Worm (Caenorhabditis elegans) whole organism, L3 larva: ENCODE measurements around the gene srh-85.
"Not testable (repeated sequence)": the region's sequence is repeated elsewhere in the genome, so short reads cannot be mapped to it uniquely, and the experiment has no call there.

Source experiments
- ZK546.5 ChIP-seq: sonication (generic microtip); optimal IDR thresholded peaks from 2 replicates; lab custom pipeline; 2017; ENCODE audit warnings: missing biosample characterization, missing genetic modification characterization
- ama-1 ChIP-seq: fragments of 150-350 bp; optimal IDR thresholded peaks from 2 replicates; lab custom pipeline; 2018
- ceh-28 ChIP-seq: fragments of 150-350 bp; optimal IDR thresholded peaks from 2 replicates; lab custom pipeline; 2014; ENCODE audit warnings: missing biosample characterization, missing genetic modification reagents, missing genetic modification characterization
- ceh-82 ChIP-seq: fragments of 150-350 bp; optimal IDR thresholded peaks from 2 replicates; lab custom pipeline; 2014; ENCODE audit warnings: missing biosample characterization, missing genetic modification characterization
- ceh-9 ChIP-seq: sonication (generic microtip); optimal IDR thresholded peaks from 2 replicates; lab custom pipeline; 2018; ENCODE audit warnings: missing biosample characterization, missing genetic modification characterization
- daf-12 ChIP-seq: fragments of 150-350 bp; optimal IDR thresholded peaks from 2 replicates; lab custom pipeline; 2014; ENCODE audit warnings: missing biosample characterization, missing genetic modification reagents, missing genetic modification characterization
- egl-5 ChIP-seq: fragments of 150-350 bp; optimal IDR thresholded peaks from 2 replicates; lab custom pipeline; 2017; ENCODE audit warnings: missing biosample characterization, missing genetic modification reagents, missing genetic modification characterization, inconsistent platforms
- elt-1 ChIP-seq: fragments of 150-350 bp; optimal IDR thresholded peaks from 2 replicates; lab custom pipeline; 2014; ENCODE audit warnings: missing biosample characterization, missing genetic modification characterization
- elt-2 ChIP-seq: sonication (generic microtip); optimal IDR thresholded peaks from 2 replicates; lab custom pipeline; 2016; ENCODE audit warnings: missing genetic modification reagents, mild to moderate bottlenecking, missing genetic modification characterization, missing compliant biosample characterization
- elt-3 ChIP-seq, 3 experiments: fragments of 150-350 bp in 1 of 3; sonication (generic microtip) in 2 of 3; optimal IDR thresholded peaks; 2 replicates in 2 of 3; 4 replicates in 1 of 3; lab custom pipeline; 2014 to 2017; ENCODE audit warnings: missing biosample characterization in 3 of 3, missing genetic modification characterization in 3 of 3
- eor-1 ChIP-seq, 2 experiments: fragments of 150-350 bp; optimal IDR thresholded peaks; 2 replicates each; lab custom pipeline; 2014 to 2018; ENCODE audit warnings: missing biosample characterization in 2 of 2, missing genetic modification characterization in 2 of 2
- fkh-2 ChIP-seq: fragments of 150-350 bp; optimal IDR thresholded peaks from 2 replicates; lab custom pipeline; 2014; ENCODE audit warnings: missing biosample characterization, missing genetic modification reagents, missing genetic modification characterization
- fos-1 ChIP-seq: fragments of 150-350 bp; optimal IDR thresholded peaks from 2 replicates; lab custom pipeline; 2014; ENCODE audit warnings: missing biosample characterization, missing genetic modification characterization
- lin-15B ChIP-seq: fragments of 150-350 bp; optimal IDR thresholded peaks from 2 replicates; lab custom pipeline; 2014; ENCODE audit warnings: missing biosample characterization, missing genetic modification characterization
- lsy-12 ChIP-seq: sonication (generic microtip); optimal IDR thresholded peaks from 2 replicates; lab custom pipeline; 2016; ENCODE audit warnings: mild to moderate bottlenecking, missing genetic modification characterization, missing compliant biosample characterization
- nhr-11 ChIP-seq: fragments of 150-350 bp; optimal IDR thresholded peaks from 2 replicates; lab custom pipeline; 2014; ENCODE audit warnings: missing biosample characterization, missing genetic modification characterization
- nhr-12 ChIP-seq: fragments of 150-350 bp; optimal IDR thresholded peaks from 2 replicates; lab custom pipeline; 2014; ENCODE audit warnings: missing biosample characterization, missing genetic modification characterization
- nhr-23 ChIP-seq: fragments of 150-350 bp; optimal IDR thresholded peaks from 2 replicates; lab custom pipeline; 2014; ENCODE audit warnings: missing biosample characterization, missing genetic modification reagents, missing genetic modification characterization
- nhr-237 ChIP-seq: fragments of 150-350 bp; optimal IDR thresholded peaks from 2 replicates; lab custom pipeline; 2014; ENCODE audit warnings: missing biosample characterization, missing genetic modification characterization
- nhr-25 ChIP-seq: sonication (generic microtip); optimal IDR thresholded peaks from 2 replicates; lab custom pipeline; 2017; ENCODE audit warnings: missing biosample characterization, missing genetic modification characterization
- nhr-28 ChIP-seq: fragments of 150-350 bp; optimal IDR thresholded peaks from 2 replicates; lab custom pipeline; 2014; ENCODE audit warnings: missing biosample characterization, missing genetic modification characterization
- nhr-43 ChIP-seq: sonication (generic microtip); optimal IDR thresholded peaks from 2 replicates; lab custom pipeline; 2016; ENCODE audit warnings: mild to moderate bottlenecking, missing genetic modification characterization, missing compliant biosample characterization; ENCODE audit not compliant: poor library complexity, severe bottlenecking
- nhr-76 ChIP-seq: fragments of 150-350 bp; sonication (generic microtip); optimal IDR thresholded peaks from 5 replicates; lab custom pipeline; 2014; ENCODE audit warnings: missing biosample characterization, missing genetic modification characterization
- pqm-1 ChIP-seq: fragments of 150-350 bp; optimal IDR thresholded peaks from 2 replicates; lab custom pipeline; 2017; ENCODE audit warnings: missing biosample characterization, missing genetic modification characterization, inconsistent platforms
- sea-2 ChIP-seq: fragments of 150-350 bp; sonication (generic microtip); optimal IDR thresholded peaks from 4 replicates; lab custom pipeline; 2014; ENCODE audit warnings: missing biosample characterization, missing genetic modification reagents, missing genetic modification characterization
- skn-1 ChIP-seq: fragments of 150-350 bp; optimal IDR thresholded peaks from 2 replicates; lab custom pipeline; 2014; ENCODE audit warnings: missing biosample characterization, missing genetic modification characterization
- snpc-4 ChIP-seq: fragments of 150-350 bp; optimal IDR thresholded peaks from 2 replicates; lab custom pipeline; 2014; ENCODE audit warnings: missing biosample characterization, missing genetic modification characterization
- tbx-2 ChIP-seq: sonication (generic microtip); optimal IDR thresholded peaks from 2 replicates; lab custom pipeline; 2016; ENCODE audit warnings: mild to moderate bottlenecking, missing genetic modification characterization, missing compliant biosample characterization
- unc-39 ChIP-seq: sonication (generic microtip); optimal IDR thresholded peaks from 4 replicates; lab custom pipeline; 2017; ENCODE audit warnings: missing biosample characterization, missing genetic modification characterization
- ztf-11 ChIP-seq: fragments of 150-350 bp; optimal IDR thresholded peaks from 2 replicates; lab custom pipeline; 2014; ENCODE audit warnings: missing biosample characterization, missing genetic modification characterization
- ztf-4 ChIP-seq: fragments of 150-350 bp; optimal IDR thresholded peaks from 2 replicates; lab custom pipeline; 2014; ENCODE audit warnings: missing biosample characterization, missing genetic modification characterization

Gene srh-85

ce11 chrV:2960894-2961293 lies 26.4 kb downstream of the srh-85 start, which contains the start of gene srw-144:
TSS of gene srw-144 (minus strand) at chrV:2960994.
- TF ChIP-seq lin-15B (tag; lab: Kevin White, UChicago) (no peak), nhr-12 (tag; lab: Kevin White, UChicago) (no peak), ceh-82 (no peak), nhr-28 (tag; lab: Kevin White, UChicago) (no peak), ztf-4 (tag; lab: Kevin White, UChicago) (no peak), ZK546.5 (tag; lab: Kevin White, UChicago) (no peak), pqm-1 (no peak), nhr-76 (no peak), sea-2 (GFP tag; lab: Kevin White, UChicago) (no peak), elt-1 (tag; lab: Kevin White, UChicago) (no peak), nhr-11 (no peak), nhr-23 (tag; lab: Kevin White, UChicago) (no peak), ama-1 (no peak), unc-39 (tag; lab: Kevin White, UChicago) (no peak), eor-1 (tag; optimal IDR thresholded peaks at IDR 0.05; lab: Kevin White, UChicago) (no peak), nhr-237 (no peak), snpc-4 (tag; lab: Kevin White, UChicago) (no peak), fos-1 (tag; lab: Kevin White, UChicago) (no peak)

- no peak for TF ChIP-seq fkh-2 (tag; lab: Kevin White, UChicago)
- TF ChIP-seq fos-1 (tag; lab: Kevin White, UChicago): no peak
- TF ChIP-seq elt-3 (tag; optimal IDR thresholded peaks at IDR 0.05; lab: Kevin White, UChicago): no peak
- TF ChIP-seq lsy-12 (tag; lab: Kevin White, UChicago): no peak
- no peak for TF ChIP-seq daf-12 (tag; lab: Kevin White, UChicago)
- TF ChIP-seq ceh-28: no peak
- no peak for TF ChIP-seq nhr-76
- TF ChIP-seq lin-15B (tag; lab: Kevin White, UChicago): no peak
- no peak for TF ChIP-seq nhr-25 (tag; lab: Kevin White, UChicago)
- TF ChIP-seq ceh-9 (tag; lab: Kevin White, UChicago): no peak
- TF ChIP-seq egl-5: no peak
- no peak for TF ChIP-seq unc-39 (tag; lab: Kevin White, UChicago)
Observed at ce11 chrV:2958202-2958601, 29.1 kb downstream of the srh-85 start, which contains the start of gene srw-142. TSS of gene srw-142 (minus strand) at chrV:2958302.

- not testable (repeated sequence) for TF ChIP-seq elt-1, elt-2, nhr-12 (tag; lab: Kevin White, UChicago)
Observed at ce11 chrV:2955342-2955741, 32.0 kb downstream of the srh-85 start, which contains the start of gene srh-248. TSS of gene srh-248 (minus strand) at chrV:2955442.

- TF ChIP-seq pqm-1; egl-5; ZK546.5 (tag; lab: Kevin White, UChicago): not testable (repeated sequence)
- TF ChIP-seq, all 47 proteins: peak for 0; not testable (repeated sequence) for 47
Observed at ce11 chrV:2952102-2952501, 35.2 kb downstream of the srh-85 start, which contains the start of gene srw-122. TSS of gene srw-122 (minus strand) at chrV:2952202.

ce11 chrV:2945602-2946001 lies 41.7 kb downstream of the srh-85 start, which contains the start of gene srh-87:
TSS of gene srh-87 (minus strand) at chrV:2945702.
- no peak for TF ChIP-seq ama-1
- TF ChIP-seq skn-1: no peak

- TF ChIP-seq lsy-12 (tag; lab: Kevin White, UChicago) (no peak), ztf-11 (tag; lab: Kevin White, UChicago) (no peak)
Observed at ce11 chrV:2943859-2944258, 43.4 kb downstream of the srh-85 start, which contains the start of gene srw-137. TSS of gene srw-137 (minus strand) at chrV:2943959.

ce11 chrV:2942247-2942646 lies 45.1 kb downstream of the srh-85 start:
- TF ChIP-seq skn-1 (no peak), fkh-2 (tag; lab: Kevin White, UChicago) (no peak), nhr-43 (no peak), lin-15B (tag; lab: Kevin White, UChicago) (no peak), tbx-2 (no peak), ztf-4 (tag; lab: Kevin White, UChicago) (no peak), elt-1 (tag; lab: Kevin White, UChicago) (no peak)
